Worm (Caenorhabditis elegans) whole organism, young adult: ENCODE measurements around the gene gst-4.

Experiments used
- B0336.3 ChIP-seq: fragments of 200-800 bp; sonication (Bioruptor generic); IDR thresholded peaks from 2 replicates; pipeline ENCODE4 v1.3.6; 2022; ENCODE audit warnings: missing genetic modification characterization, missing compliant biosample characterization
- C06A6.2 ChIP-seq: fragments of 200-800 bp; sonication (Bioruptor generic); conservative IDR thresholded peaks from 2 replicates; pipeline ENCODE4 v1.3.6; 2022; ENCODE audit warnings: missing genetic modification characterization, missing compliant biosample characterization
- D2030.7 ChIP-seq: fragments of 200-800 bp; sonication (Bioruptor generic); IDR thresholded peaks from 2 replicates; pipeline ENCODE4 v1.3.6; 2022; ENCODE audit warnings: missing genetic modification reagents, missing genetic modification characterization, missing compliant biosample characterization
- F33H1.4 ChIP-seq: fragments of 200-800 bp; sonication (Bioruptor generic); IDR thresholded peaks from 2 replicates; pipeline ENCODE4 v1.3.6; 2022; ENCODE audit warnings: missing genetic modification reagents, missing genetic modification characterization, missing compliant biosample characterization
- F49E8.2 ChIP-seq: sonication (generic microtip); optimal IDR thresholded peaks from 3 replicates; lab custom pipeline; 2017; ENCODE audit warnings: missing genetic modification characterization, mild to moderate bottlenecking, missing compliant biosample characterization, antibody characterized with exemption, moderate library complexity; ENCODE audit not compliant: insufficient read depth
- aptf-2 ChIP-seq: fragments of 200-800 bp; sonication (Bioruptor generic); conservative IDR thresholded peaks from 2 replicates; pipeline ENCODE4 v1.3.6; 2022; ENCODE audit warnings: missing genetic modification reagents, missing genetic modification characterization, missing compliant biosample characterization
- atf-7 ChIP-seq: sonication (generic microtip); optimal IDR thresholded peaks from 2 replicates; lab custom pipeline; 2017; ENCODE audit warnings: mild to moderate bottlenecking, missing genetic modification characterization, missing compliant biosample characterization
- ceh-58 ChIP-seq: fragments of 200-800 bp; sonication (Bioruptor generic); IDR thresholded peaks from 2 replicates; pipeline ENCODE4 v1.3.6; 2022; ENCODE audit warnings: missing genetic modification characterization, missing compliant biosample characterization
- ceh-91 ChIP-seq: fragments of 200-800 bp; sonication (Bioruptor generic); IDR thresholded peaks from 2 replicates; pipeline ENCODE4 v1.3.6; 2022; ENCODE audit warnings: missing genetic modification reagents, missing genetic modification characterization, missing compliant biosample characterization
- dox-1 ChIP-seq: fragments of 200-800 bp; sonication (Bioruptor generic); IDR thresholded peaks from 2 replicates; pipeline ENCODE4 v1.3.6; 2022; ENCODE audit warnings: missing genetic modification reagents, missing genetic modification characterization, missing compliant biosample characterization
- ekl-4 ChIP-seq: fragments of 200-800 bp; sonication (Bioruptor generic); IDR thresholded peaks from 2 replicates; pipeline ENCODE4 v1.3.6; 2022; ENCODE audit warnings: missing genetic modification reagents, missing genetic modification characterization, missing compliant biosample characterization
- ets-4 ChIP-seq: fragments of 200-800 bp; sonication (Bioruptor generic); optimal IDR thresholded peaks from 2 replicates; lab custom pipeline; 2018; ENCODE audit warnings: mild to moderate bottlenecking, missing genetic modification characterization, missing compliant biosample characterization
- him-1 ChIP-seq: sonication (generic microtip); optimal IDR thresholded peaks from 2 replicates; lab custom pipeline; 2016; ENCODE audit warnings: missing genotype, missing genetic modification reagents, missing genetic modification characterization, missing compliant biosample characterization
- hlh-26 ChIP-seq: fragments of 200-800 bp; sonication (Bioruptor generic); conservative IDR thresholded peaks from 2 replicates; pipeline ENCODE4 v1.3.6; 2022; ENCODE audit warnings: missing genetic modification reagents, missing genetic modification characterization, missing compliant biosample characterization
- hmg-1.2 ChIP-seq: fragments of 200-800 bp; sonication (Bioruptor generic); IDR thresholded peaks from 2 replicates; pipeline ENCODE4 v1.3.6; 2022; ENCODE audit warnings: missing genetic modification reagents, missing genetic modification characterization, missing compliant biosample characterization
- let-607 ChIP-seq, 2 experiments: fragments of 200-800 bp in 1 of 2; sonication (Bioruptor generic) in 1 of 2; sonication (generic microtip) in 1 of 2; optimal IDR thresholded peaks; 2 replicates each; lab custom pipeline; 2016 to 2018; ENCODE audit warnings: mild to moderate bottlenecking in 2 of 2, missing compliant biosample characterization in 2 of 2, missing genetic modification characterization in 2 of 2, moderate library complexity in 2 of 2, missing genotype in 1 of 2
- lin-35 ChIP-seq, 3 experiments: fragments of 150-350 bp in 2 of 3; sonication (generic microtip) in 1 of 3; optimal IDR thresholded peaks; 2 replicates each; lab custom pipeline; 2014 to 2018; ENCODE audit warnings: missing biosample characterization in 3 of 3, missing genetic modification characterization in 3 of 3, missing genetic modification reagents in 3 of 3
- lin-54 ChIP-seq: fragments of 200-800 bp; sonication (Bioruptor generic); optimal IDR thresholded peaks from 2 replicates; lab custom pipeline; 2018; ENCODE audit warnings: mild to moderate bottlenecking, missing genetic modification characterization, missing compliant biosample characterization
- lsl-1 ChIP-seq: fragments of 200-800 bp; sonication (Bioruptor generic); optimal IDR thresholded peaks from 2 replicates; lab custom pipeline; 2018; ENCODE audit warnings: mild to moderate bottlenecking, missing genetic modification characterization, moderate library complexity, missing compliant biosample characterization
- lsy-27 ChIP-seq: sonication (generic microtip); optimal IDR thresholded peaks from 2 replicates; lab custom pipeline; 2017; ENCODE audit warnings: missing genetic modification characterization, mild to moderate bottlenecking, missing compliant biosample characterization, antibody characterized with exemption, missing genotype, borderline replicate concordance; ENCODE audit not compliant: insufficient read depth
- madf-10 ChIP-seq: sonication (generic microtip); optimal IDR thresholded peaks from 2 replicates; lab custom pipeline; 2016; ENCODE audit warnings: mild to moderate bottlenecking, missing genetic modification characterization, missing compliant biosample characterization
- madf-3 ChIP-seq: fragments of 200-800 bp; sonication (Bioruptor generic); IDR thresholded peaks from 2 replicates; pipeline ENCODE4 v1.3.6; 2022; ENCODE audit warnings: missing genetic modification reagents, missing genetic modification characterization, missing compliant biosample characterization
- madf-6 ChIP-seq: fragments of 200-800 bp; sonication (Bioruptor generic); IDR thresholded peaks from 2 replicates; pipeline ENCODE4 v1.3.6; 2022; ENCODE audit warnings: missing genetic modification reagents, missing genetic modification characterization, missing compliant biosample characterization
- madf-8 ChIP-seq: fragments of 200-800 bp; sonication (Bioruptor generic); conservative IDR thresholded peaks from 2 replicates; pipeline ENCODE4 v1.3.6; 2022; ENCODE audit warnings: missing genetic modification reagents, missing genetic modification characterization, missing compliant biosample characterization
- nhr-80 ChIP-seq: sonication (generic microtip); optimal IDR thresholded peaks from 2 replicates; lab custom pipeline; 2016; ENCODE audit warnings: missing genetic modification characterization, missing compliant biosample characterization
- pbrm-1 ChIP-seq: fragments of 200-800 bp; sonication (Bioruptor generic); IDR thresholded peaks from 2 replicates; pipeline ENCODE4 v1.3.6; 2022; ENCODE audit warnings: missing genetic modification reagents, missing genetic modification characterization, missing compliant biosample characterization
- pha-4 ChIP-seq: fragments of 150-350 bp; sonication (generic microtip); optimal IDR thresholded peaks from 2 replicates; lab custom pipeline; 2014; ENCODE audit warnings: missing biosample characterization, missing genetic modification reagents, missing genetic modification characterization
- repo-1 ChIP-seq: sonication (generic microtip); optimal IDR thresholded peaks from 2 replicates; lab custom pipeline; 2017; ENCODE audit warnings: mild to moderate bottlenecking, missing genetic modification characterization, missing compliant biosample characterization
- snpc-1.3 ChIP-seq: sonication (generic microtip); optimal IDR thresholded peaks from 2 replicates; lab custom pipeline; 2017; ENCODE audit warnings: missing genetic modification characterization, mild to moderate bottlenecking, missing compliant biosample characterization, antibody characterized with exemption, moderate library complexity, missing genotype, missing genetic modification reagents; ENCODE audit not compliant: insufficient read depth
- snpc-4 ChIP-seq, 5 experiments: fragments of 150-350 bp in 1 of 5; sonication (generic microtip) in 4 of 5; optimal IDR thresholded peaks; 2 replicates each; lab custom pipeline; 2014 to 2018; ENCODE audit warnings: missing genetic modification characterization in 5 of 5, missing biosample characterization in 3 of 5, antibody characterized with exemption in 2 of 5, mild to moderate bottlenecking in 2 of 5, missing compliant biosample characterization in 2 of 5, missing genotype in 2 of 5, moderate library complexity in 2 of 5, missing genetic modification reagents in 1 of 5
- tbp1 ChIP-seq: fragments of 200-800 bp; sonication (Bioruptor generic); optimal IDR thresholded peaks from 2 replicates; lab custom pipeline; 2018; ENCODE audit warnings: mild to moderate bottlenecking, missing genetic modification characterization, missing compliant biosample characterization
- xnd-1 ChIP-seq: sonication (generic microtip); optimal IDR thresholded peaks from 2 replicates; lab custom pipeline; 2016; ENCODE audit warnings: missing genotype, missing genetic modification reagents, missing genetic modification characterization, missing compliant biosample characterization
- ztf-28 ChIP-seq: fragments of 200-800 bp; sonication (Bioruptor generic); IDR thresholded peaks from 2 replicates; pipeline ENCODE4 v1.3.6; 2022; ENCODE audit warnings: missing genetic modification reagents, missing genetic modification characterization, missing compliant biosample characterization

Gene gst-4

DNA sequence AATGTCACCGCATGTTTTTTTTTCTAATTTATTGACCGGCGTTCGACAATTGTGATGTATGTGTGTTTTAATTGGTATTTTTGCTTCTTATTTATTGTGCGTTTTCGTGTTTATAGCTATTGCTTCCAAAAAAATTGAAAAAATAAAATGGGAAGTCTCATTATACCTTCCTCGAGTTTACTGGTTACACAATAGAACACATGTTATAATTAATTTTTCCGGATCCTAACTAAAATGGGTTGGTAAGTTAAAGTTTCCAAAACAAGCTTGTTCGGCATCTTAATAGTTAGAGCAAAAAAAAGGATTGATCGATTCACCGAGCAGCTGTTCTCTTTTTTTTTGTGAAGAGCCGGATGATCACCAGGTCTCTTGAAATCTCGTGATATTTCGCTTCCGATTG lies 13.4 kb downstream of the gst-4 start, which contains the start of gene ttr-54:
TSS of gene ttr-54 (plus strand) at position 301 of the 400 bp plus-strand sequence.
- TF ChIP-seq tbp1 (no peak), madf-6 (GFP tag; lab: Robert Waterston, UW) (peak; percentile 48; the same call in 1 of the 2 replicates)

DNA sequence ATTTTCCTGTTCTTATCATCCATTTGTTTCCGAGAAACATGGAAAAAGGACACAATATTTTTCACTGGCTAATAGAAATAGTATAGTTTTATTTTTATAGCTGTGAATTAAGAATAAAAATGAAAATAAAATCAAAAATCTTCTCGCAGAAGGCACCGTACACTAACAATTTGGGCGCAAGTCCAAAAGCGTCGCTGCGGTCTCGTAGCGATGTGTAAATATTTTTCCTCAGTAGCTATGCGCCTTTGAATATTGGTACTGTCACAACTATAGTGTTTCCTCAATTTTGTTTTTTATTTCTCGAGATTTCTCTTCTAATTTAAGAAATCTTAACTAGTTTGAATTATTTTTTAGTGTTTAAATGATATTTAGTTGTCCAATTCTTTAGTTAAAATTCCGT lies 15.0 kb downstream of the gst-4 start:
- TF ChIP-seq lin-54 (GFP tag; lab: Kevin White, UChicago) (peak; percentile 10), dox-1 (GFP tag; lab: Robert Waterston, UW) (0 out of 2 replicates have a peak, but pooled peaks have one; percentile 30), ztf-28 (GFP tag; lab: Robert Waterston, UW) (no peak), ceh-91 (GFP tag; lab: Robert Waterston, UW) (0 out of 2 replicates have a peak, but pooled peaks have one; percentile 33), snpc-1.3 (peak; percentile 6), pha-4 (tag; lab: Kevin White, UChicago) (no peak), madf-8 (GFP tag; lab: Robert Waterston, UW) (peak; percentile 78), atf-7 (tag; lab: Kevin White, UChicago) (no peak), snpc-4 (GFP tag; optimal IDR thresholded peaks at IDR 0.05; lab: Kevin White, UChicago) (no peak), snpc-4 (tag; optimal IDR thresholded peaks at IDR 0.05; lab: Kevin White, UChicago) (peak in 1 of 4 experiments; percentile 24), D2030.7 (GFP tag; lab: Robert Waterston, UW) (peak; percentile 51), him-1 (tag; lab: Kevin White, UChicago) (peak; percentile 22), lin-35 (GFP tag; optimal IDR thresholded peaks at IDR 0.05; lab: Kevin White, UChicago) (no peak), madf-6 (GFP tag; lab: Robert Waterston, UW) (peak; percentile 90), ceh-58 (no peak), F49E8.2 (tag; lab: Kevin White, UChicago) (peak; percentile 31), F33H1.4 (GFP tag; lab: Robert Waterston, UW) (peak; percentile 90), repo-1 (no peak), tbp1 (no peak), pbrm-1 (GFP tag; lab: Robert Waterston, UW) (peak; percentile 42; the same call in 1 of the 2 replicates), xnd-1 (peak; percentile 80), hlh-26 (GFP tag; lab: Robert Waterston, UW) (no peak), lsl-1 (GFP tag; lab: Kevin White, UChicago) (peak; percentile 95), aptf-2 (no peak)
- TF ChIP-seq, all 124 proteins: peak for 14

DNA sequence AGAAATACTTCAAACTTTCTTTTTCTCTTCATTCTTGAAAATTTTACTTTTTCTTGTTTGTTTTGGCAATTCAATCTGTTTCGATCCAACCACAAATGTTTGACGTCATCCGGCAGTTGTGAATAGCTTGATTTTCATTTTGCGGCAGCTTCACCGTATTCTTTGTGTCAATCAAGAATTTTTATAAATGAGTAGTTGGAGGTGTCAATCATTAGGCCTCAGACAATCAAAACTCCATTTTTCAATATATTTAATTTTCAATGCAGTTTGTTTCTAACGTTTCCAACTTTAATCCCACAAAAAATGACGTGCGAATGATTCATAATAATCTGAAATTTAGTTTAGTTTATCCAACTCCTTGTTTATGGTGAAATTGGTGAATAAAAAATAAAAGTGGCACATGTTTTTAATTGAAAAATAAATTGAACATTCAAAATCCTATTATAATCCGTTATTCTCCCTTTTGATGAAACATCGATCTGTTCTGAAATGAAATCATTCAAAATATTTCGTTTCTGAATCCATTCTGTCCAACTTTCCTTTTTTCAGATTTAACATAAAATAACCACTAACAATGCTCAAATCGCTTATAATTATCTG lies 15.6 kb downstream of the gst-4 start, which contains the start of gene ttr-53:
TSS of gene ttr-53 (plus strand) at position 550 of the 600 bp plus-strand sequence.
- TF ChIP-seq madf-10 (tag; lab: Kevin White, UChicago) = no peak
- no peak for TF ChIP-seq ets-4
- TF ChIP-seq nhr-80 = peak; percentile 6
- no peak for TF ChIP-seq ekl-4
- TF ChIP-seq hmg-1.2 (GFP tag; lab: Robert Waterston, UW) = no peak
- TF ChIP-seq B0336.3 = no peak
- TF ChIP-seq xnd-1 = no peak
- TF ChIP-seq let-607 (tag; optimal IDR thresholded peaks at IDR 0.05; lab: Kevin White, UChicago) = peak; percentile 87 to 90
- no peak for TF ChIP-seq ceh-58
- TF ChIP-seq madf-3 (GFP tag; lab: Robert Waterston, UW) = no peak
- TF ChIP-seq lsl-1 (GFP tag; lab: Kevin White, UChicago) = no peak
- TF ChIP-seq lsy-27 (tag; lab: Kevin White, UChicago) = no peak
- no peak for TF ChIP-seq C06A6.2 (GFP tag; lab: Robert Waterston, UW)
